Fruit fly (Drosophila melanogaster): ENCODE data around the gene CG17028.

DNA sequence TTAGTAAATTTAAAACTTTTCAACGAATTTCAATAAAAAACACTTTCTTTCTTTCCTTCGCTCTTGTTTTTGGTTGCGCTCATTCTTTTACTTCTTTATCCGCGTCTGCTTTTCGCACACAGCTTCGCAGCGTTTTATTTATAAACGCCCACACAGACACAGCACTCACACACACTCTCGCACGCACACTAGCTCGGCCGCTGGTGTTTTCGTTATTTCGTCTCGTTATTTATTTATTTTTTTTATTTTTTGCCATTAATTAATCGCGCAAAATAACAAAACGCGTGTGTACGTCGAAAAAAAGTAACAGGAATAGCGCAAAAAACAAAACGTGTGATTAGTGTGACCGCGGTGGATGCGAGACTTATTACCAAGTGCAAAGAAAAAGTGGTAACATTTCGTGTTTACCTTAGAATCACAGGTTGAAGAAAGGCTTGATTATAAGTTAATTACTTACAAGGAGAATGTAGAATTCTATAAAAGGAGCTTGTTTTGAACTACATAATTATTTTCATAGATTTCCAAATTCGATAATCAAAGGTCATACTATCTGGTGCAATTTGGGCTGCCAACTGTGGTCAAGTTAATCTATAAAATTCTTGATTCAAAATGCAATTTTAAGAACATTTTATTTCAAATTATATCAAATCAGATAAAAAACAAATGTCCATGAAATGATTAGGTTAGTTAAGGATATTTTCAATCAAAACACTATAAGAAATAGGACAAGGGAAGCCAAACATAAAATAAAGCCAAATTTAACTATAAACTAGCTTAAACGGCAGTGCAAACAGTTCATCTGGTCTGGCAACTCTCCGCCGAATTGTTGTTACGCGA, 26.3 kb downstream of the CG17028 start, which contains the start of the genes hzg and mRpS31:
- TF ChIP-seq Dll (optimal IDR thresholded peaks at IDR 0.05), result no peak
- no peak for TF ChIP-seq psq (optimal IDR thresholded peaks at IDR 0.05)
- TF ChIP-seq pan (optimal IDR thresholded peaks at IDR 0.05), result no peak
- no peak for TF ChIP-seq usp (GFP tag; optimal IDR thresholded peaks at IDR 0.05)

Data from whole organism.